Worm (Caenorhabditis elegans) whole organism, L2 larva: ENCODE measurements around the gene Y37E11B.10.

Source experiments
- F13H6.1 ChIP-seq: sonication (generic microtip); optimal IDR thresholded peaks from 2 replicates; lab custom pipeline; 2016; ENCODE audit warnings: missing genetic modification characterization, missing compliant biosample characterization
- R02D3.7 ChIP-seq: fragments of 150-350 bp; optimal IDR thresholded peaks from 2 replicates; lab custom pipeline; 2014; ENCODE audit warnings: missing biosample characterization, missing genetic modification characterization
- Y55F3AM.14 ChIP-seq: fragments of 200-800 bp; sonication (Bioruptor generic); optimal IDR thresholded peaks from 2 replicates; lab custom pipeline; 2018; ENCODE audit warnings: mild to moderate bottlenecking, missing genetic modification characterization, missing compliant biosample characterization
- alr-1 ChIP-seq: fragments of 150-350 bp; optimal IDR thresholded peaks from 2 replicates; lab custom pipeline; 2014; ENCODE audit warnings: missing biosample characterization, missing genetic modification characterization
- aly-2 ChIP-seq: fragments of 150-350 bp; optimal IDR thresholded peaks from 2 replicates; lab custom pipeline; 2014; ENCODE audit warnings: missing biosample characterization, missing genetic modification characterization
- ama-1 ChIP-seq: fragments of 150-350 bp; optimal IDR thresholded peaks from 2 replicates; lab custom pipeline; 2018; ENCODE audit warnings: inconsistent platforms
- blmp-1 ChIP-seq: sonication (generic microtip); optimal IDR thresholded peaks from 2 replicates; lab custom pipeline; 2017; ENCODE audit warnings: missing genetic modification characterization, mild to moderate bottlenecking, missing compliant biosample characterization, antibody characterized with exemption, moderate library complexity; ENCODE audit not compliant: insufficient read depth
- ceh-82 ChIP-seq: fragments of 150-350 bp; optimal IDR thresholded peaks from 2 replicates; lab custom pipeline; 2014; ENCODE audit warnings: missing biosample characterization, missing genetic modification characterization
- crh-2 ChIP-seq: sonication (generic microtip); optimal IDR thresholded peaks from 2 replicates; lab custom pipeline; 2017; ENCODE audit warnings: missing biosample characterization, missing genetic modification characterization
- dmd-4 ChIP-seq: sonication (generic microtip); optimal IDR thresholded peaks from 2 replicates; lab custom pipeline; 2017; ENCODE audit warnings: missing biosample characterization, missing genetic modification characterization
- egl-27 ChIP-seq: sonication (generic microtip); optimal IDR thresholded peaks from 3 replicates; lab custom pipeline; 2017; ENCODE audit warnings: missing biosample characterization, missing genetic modification reagents, missing genetic modification characterization
- elt-1 ChIP-seq: fragments of 150-350 bp; optimal IDR thresholded peaks from 2 replicates; lab custom pipeline; 2014; ENCODE audit warnings: missing biosample characterization, missing genetic modification characterization
- gmeb-1 ChIP-seq: fragments of 150-350 bp; optimal IDR thresholded peaks from 2 replicates; lab custom pipeline; 2014; ENCODE audit warnings: missing biosample characterization, missing genetic modification characterization
- lin-11 ChIP-seq: fragments of 150-350 bp; sonication (generic microtip); optimal IDR thresholded peaks from 2 replicates; lab custom pipeline; 2014; ENCODE audit warnings: missing biosample characterization, missing genetic modification characterization, inconsistent platforms, mixed read lengths
- lin-13 ChIP-seq: fragments of 150-350 bp; optimal IDR thresholded peaks from 2 replicates; lab custom pipeline; 2014; ENCODE audit warnings: missing biosample characterization, missing genetic modification reagents, missing genetic modification characterization
- lin-39 ChIP-seq: fragments of 150-350 bp; optimal IDR thresholded peaks from 2 replicates; lab custom pipeline; 2014; ENCODE audit warnings: missing biosample characterization, missing genetic modification reagents, missing genetic modification characterization
- lsy-2 ChIP-seq, 2 experiments: fragments of 150-350 bp in 1 of 2; sonication (generic microtip) in 1 of 2; optimal IDR thresholded peaks; 2 replicates each; lab custom pipeline; 2014 to 2017; ENCODE audit warnings: missing biosample characterization in 2 of 2, missing genetic modification characterization in 2 of 2
- mab-5 ChIP-seq: fragments of 150-350 bp; optimal IDR thresholded peaks from 2 replicates; lab custom pipeline; 2014; ENCODE audit warnings: missing biosample characterization, missing genetic modification characterization
- mbf-1 ChIP-seq: sonication (generic microtip); optimal IDR thresholded peaks from 2 replicates; lab custom pipeline; 2017; ENCODE audit warnings: missing biosample characterization, missing genetic modification characterization
- mdl-1 ChIP-seq, 2 experiments: fragments of 150-350 bp in 1 of 2; sonication (generic microtip) in 1 of 2; optimal IDR thresholded peaks; 2 replicates each; lab custom pipeline; 2017; ENCODE audit warnings: missing biosample characterization in 2 of 2, missing genetic modification characterization in 2 of 2
- nhr-10 ChIP-seq: sonication (generic microtip); optimal IDR thresholded peaks from 2 replicates; lab custom pipeline; 2017; ENCODE audit warnings: missing biosample characterization, missing genetic modification characterization
- nhr-12 ChIP-seq: fragments of 150-350 bp; optimal IDR thresholded peaks from 2 replicates; lab custom pipeline; 2014; ENCODE audit warnings: missing biosample characterization, missing genetic modification characterization
- nhr-129 ChIP-seq: fragments of 150-350 bp; optimal IDR thresholded peaks from 2 replicates; lab custom pipeline; 2014; ENCODE audit warnings: missing biosample characterization, missing genetic modification characterization
- nhr-21 ChIP-seq: fragments of 150-350 bp; optimal IDR thresholded peaks from 2 replicates; lab custom pipeline; 2014; ENCODE audit warnings: missing biosample characterization, missing genetic modification characterization
- nhr-23 ChIP-seq: fragments of 150-350 bp; optimal IDR thresholded peaks from 2 replicates; lab custom pipeline; 2014; ENCODE audit warnings: missing biosample characterization, missing genetic modification reagents, missing genetic modification characterization
- nhr-237 ChIP-seq: fragments of 150-350 bp; optimal IDR thresholded peaks from 2 replicates; lab custom pipeline; 2014; ENCODE audit warnings: missing biosample characterization, missing genetic modification characterization
- nhr-25 ChIP-seq: fragments of 150-350 bp; sonication (generic microtip); optimal IDR thresholded peaks from 3 replicates; lab custom pipeline; 2014; ENCODE audit warnings: missing biosample characterization, missing genetic modification characterization
- nhr-6 ChIP-seq: fragments of 150-350 bp; optimal IDR thresholded peaks from 2 replicates; lab custom pipeline; 2014; ENCODE audit warnings: missing biosample characterization, missing genetic modification characterization
- nhr-77 ChIP-seq: fragments of 150-350 bp; optimal IDR thresholded peaks from 2 replicates; lab custom pipeline; 2014; ENCODE audit warnings: missing biosample characterization, missing genetic modification characterization
- peb-1 ChIP-seq: fragments of 150-350 bp; optimal IDR thresholded peaks from 2 replicates; lab custom pipeline; 2014; ENCODE audit warnings: missing biosample characterization, missing genetic modification characterization
- sem-4 ChIP-seq: fragments of 150-350 bp; optimal IDR thresholded peaks from 2 replicates; lab custom pipeline; 2014; ENCODE audit warnings: missing biosample characterization, missing genetic modification reagents, missing genetic modification characterization
- sma-3 ChIP-seq: sonication (generic microtip); optimal IDR thresholded peaks from 2 replicates; lab custom pipeline; 2016; ENCODE audit warnings: missing genetic modification reagents, missing genetic modification characterization, missing compliant biosample characterization
- sma-9 ChIP-seq, 2 experiments: fragments of 150-350 bp in 1 of 2; sonication (generic microtip) in 1 of 2; optimal IDR thresholded peaks; 2 replicates each; lab custom pipeline; 2014 to 2016; ENCODE audit warnings: missing genetic modification characterization in 2 of 2, mild to moderate bottlenecking in 1 of 2, missing biosample characterization in 1 of 2, missing compliant biosample characterization in 1 of 2, missing genetic modification reagents in 1 of 2, moderate library complexity in 1 of 2
- snpc-4 ChIP-seq: fragments of 150-350 bp; optimal IDR thresholded peaks from 2 replicates; lab custom pipeline; 2014; ENCODE audit warnings: missing biosample characterization, missing genetic modification characterization
- unc-39 ChIP-seq: fragments of 150-350 bp; optimal IDR thresholded peaks from 2 replicates; lab custom pipeline; 2014; ENCODE audit warnings: missing biosample characterization, missing genetic modification characterization
- unc-62 ChIP-seq: fragments of 150-350 bp; optimal IDR thresholded peaks from 2 replicates; lab custom pipeline; 2014; ENCODE audit warnings: missing biosample characterization, missing genetic modification reagents, missing genetic modification characterization
- zag-1 ChIP-seq: fragments of 150-350 bp; optimal IDR thresholded peaks from 2 replicates; lab custom pipeline; 2014; ENCODE audit warnings: missing biosample characterization, missing genetic modification characterization
- ztf-1 ChIP-seq: fragments of 200-800 bp; sonication (Bioruptor generic); conservative IDR thresholded peaks from 2 replicates; pipeline ENCODE4 v1.3.6; 2022; ENCODE audit warnings: missing genetic modification characterization, missing compliant biosample characterization
- ztf-11 ChIP-seq: sonication (generic microtip); optimal IDR thresholded peaks from 2 replicates; lab custom pipeline; 2017; ENCODE audit warnings: missing biosample characterization, missing genetic modification characterization
- ztf-4 ChIP-seq: fragments of 150-350 bp; optimal IDR thresholded peaks from 2 replicates; lab custom pipeline; 2014; ENCODE audit warnings: missing biosample characterization, missing genetic modification characterization

Gene Y37E11B.10

DNA sequence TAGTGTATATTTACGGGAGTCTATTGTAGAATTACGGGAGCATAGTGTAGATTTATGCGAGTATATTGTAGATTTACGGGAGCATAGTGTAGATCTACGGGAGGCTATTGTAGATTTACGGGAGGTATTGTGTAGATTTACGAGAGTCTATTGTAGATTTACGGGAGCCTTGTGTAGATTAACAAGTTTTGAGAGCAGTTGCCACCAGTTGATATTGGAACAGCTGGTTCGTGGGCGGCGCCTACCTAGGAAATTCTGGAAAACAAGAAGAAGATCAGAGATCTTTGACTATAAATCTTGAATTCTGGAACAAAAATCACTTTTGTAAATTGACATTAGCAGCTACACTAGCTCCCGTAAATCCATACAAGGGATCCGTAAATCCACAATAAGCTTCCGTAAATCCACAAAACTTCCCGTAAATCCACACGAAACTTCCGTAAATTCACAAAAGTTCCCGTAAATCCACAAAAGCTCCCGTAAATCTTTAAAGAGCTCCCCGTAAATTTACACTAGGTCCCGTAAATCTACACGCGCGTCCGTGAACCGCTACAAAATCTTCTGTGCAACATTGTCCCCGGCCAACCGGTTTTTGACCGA, 46.6 kb upstream of the Y37E11B.10 start:
- TF ChIP-seq dmd-4 (tag; lab: Kevin White, UChicago) (no peak), nhr-12 (no peak), sma-9 (GFP tag; optimal IDR thresholded peaks at IDR 0.05; lab: Kevin White, UChicago) (no peak), sma-9 (tag; optimal IDR thresholded peaks at IDR 0.05; lab: Kevin White, UChicago) (no peak), sma-3 (GFP tag; lab: Kevin White, UChicago) (no peak), ceh-82 (tag; lab: Kevin White, UChicago) (no peak), mbf-1 (tag; lab: Kevin White, UChicago) (no peak)

- TF ChIP-seq mab-5 (tag; lab: Kevin White, UChicago) (no peak), sma-3 (GFP tag; lab: Kevin White, UChicago) (peak; percentile 18), ama-1 (lab: Kevin White, UChicago) (no peak), mdl-1 (tag; optimal IDR thresholded peaks at IDR 0.05; lab: Kevin White, UChicago) (peak in 1 of 2 experiments; percentile 8), lin-11 (no peak), nhr-25 (peak; percentile 48), nhr-129 (tag; lab: Kevin White, UChicago) (peak; percentile 93), unc-62 (GFP tag; lab: Kevin White, UChicago) (no peak), peb-1 (no peak), lsy-2 (tag; optimal IDR thresholded peaks at IDR 0.05; lab: Kevin White, UChicago) (peak in 1 of 2 experiments; percentile 15), lin-39 (tag; lab: Kevin White, UChicago) (no peak), sem-4 (tag; lab: Kevin White, UChicago) (no peak), sma-9 (GFP tag; optimal IDR thresholded peaks at IDR 0.05; lab: Kevin White, UChicago) (peak; percentile 44), sma-9 (tag; optimal IDR thresholded peaks at IDR 0.05; lab: Kevin White, UChicago) (no peak)
- TF ChIP-seq, all 48 proteins: peak for 6
Observed at ce11 chrIV:3652223-3652622, 46.0 kb upstream of the Y37E11B.10 start.

ce11 chrIV:3648634-3649240, 42.5 kb upstream of the Y37E11B.10 start, which contains the start of gene CC8.2:
TSS of gene CC8.2 (minus strand) at chrIV:3648684.
- TF ChIP-seq F13H6.1 (tag; lab: Kevin White, UChicago) (peak; percentile 11), gmeb-1 (tag; lab: Kevin White, UChicago) (peak; percentile 15), peb-1 (no peak), egl-27 (tag; lab: Kevin White, UChicago) (peak; percentile 20), nhr-21 (tag; lab: Kevin White, UChicago) (peak; percentile 82), crh-2 (tag; lab: Kevin White, UChicago) (no peak), Y55F3AM.14 (peak; percentile 38), mdl-1 (tag; optimal IDR thresholded peaks at IDR 0.05; lab: Kevin White, UChicago) (peak; percentile 15 to 41), lsy-2 (tag; optimal IDR thresholded peaks at IDR 0.05; lab: Kevin White, UChicago) (peak in 1 of 2 experiments; percentile 15), sma-3 (GFP tag; lab: Kevin White, UChicago) (peak; percentile 55), dmd-4 (tag; lab: Kevin White, UChicago) (no peak), ceh-82 (tag; lab: Kevin White, UChicago) (no peak), alr-1 (tag; lab: Kevin White, UChicago) (no peak), zag-1 (no peak), nhr-25 (peak; percentile 71), elt-1 (no peak), nhr-129 (tag; lab: Kevin White, UChicago) (peak; percentile 81), ztf-1 (GFP tag; lab: Robert Waterston, UW) (no peak), sma-9 (GFP tag; optimal IDR thresholded peaks at IDR 0.05; lab: Kevin White, UChicago) (peak; percentile 91), sma-9 (tag; optimal IDR thresholded peaks at IDR 0.05; lab: Kevin White, UChicago) (no peak), blmp-1 (peak; percentile 65), lin-13 (GFP tag; lab: Kevin White, UChicago) (no peak), sem-4 (tag; lab: Kevin White, UChicago) (no peak)
- TF ChIP-seq, all 48 proteins: peak for 12

DNA sequence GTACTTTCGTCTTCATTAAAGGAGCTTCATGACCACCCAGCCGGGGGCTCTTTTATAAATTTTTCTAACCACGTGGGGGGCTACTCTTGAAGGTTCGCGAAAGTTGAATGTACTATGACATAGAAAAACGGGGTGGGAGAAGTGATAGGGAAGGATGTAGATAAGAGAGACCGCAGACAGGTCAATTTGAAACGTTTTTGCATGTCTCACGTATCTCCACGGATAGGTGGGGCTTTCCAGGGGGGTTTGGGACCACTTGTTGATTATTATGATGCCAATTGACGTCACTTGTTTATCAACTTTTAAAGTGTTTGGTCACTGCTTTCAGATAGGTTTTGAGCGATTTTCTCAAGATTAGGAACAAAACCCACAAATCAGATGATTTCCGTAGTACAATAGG, 41.3 kb upstream of the Y37E11B.10 start:
- TF ChIP-seq mdl-1 (tag; optimal IDR thresholded peaks at IDR 0.05; lab: Kevin White, UChicago) (no peak), ztf-1 (GFP tag; lab: Robert Waterston, UW) (no peak), peb-1 (no peak), nhr-6 (tag; lab: Kevin White, UChicago) (no peak), mbf-1 (tag; lab: Kevin White, UChicago) (no peak), elt-1 (no peak), nhr-237 (tag; lab: Kevin White, UChicago) (no peak), mab-5 (tag; lab: Kevin White, UChicago) (no peak), lin-11 (no peak), crh-2 (tag; lab: Kevin White, UChicago) (peak; percentile 13), ceh-82 (tag; lab: Kevin White, UChicago) (no peak), nhr-10 (no peak), blmp-1 (no peak), F13H6.1 (tag; lab: Kevin White, UChicago) (peak; percentile 82), ztf-4 (tag; lab: Kevin White, UChicago) (peak; percentile 52), Y55F3AM.14 (no peak), nhr-77 (tag; lab: Kevin White, UChicago) (no peak), zag-1 (no peak), alr-1 (tag; lab: Kevin White, UChicago) (no peak), nhr-25 (peak; percentile 43), snpc-4 (tag; lab: Kevin White, UChicago) (no peak), lsy-2 (tag; optimal IDR thresholded peaks at IDR 0.05; lab: Kevin White, UChicago) (peak in 1 of 2 experiments; percentile 41), ztf-11 (tag; lab: Kevin White, UChicago) (no peak), aly-2 (tag; lab: Kevin White, UChicago) (no peak), nhr-129 (tag; lab: Kevin White, UChicago) (peak; percentile 59), unc-39 (no peak), gmeb-1 (tag; lab: Kevin White, UChicago) (peak; percentile 9), R02D3.7 (tag; lab: Kevin White, UChicago) (no peak), nhr-23 (no peak), unc-62 (GFP tag; lab: Kevin White, UChicago) (no peak), dmd-4 (tag; lab: Kevin White, UChicago) (no peak)
